Fruit fly (Drosophila melanogaster): ENCODE data around the gene CG13308.

Gene CG13308

dm6 chr3L:8763037-8763454 lies 45.3 kb upstream of the CG13308 start (continued):
- TF ChIP-seq sim (GFP tag; IDR thresholded peaks at IDR 0.05) = no peak
- TF ChIP-seq Bgb (GFP tag; IDR thresholded peaks at IDR 0.05; ENCODE audit: partially characterized antibody) = peak; percentile 34; the same call in 1 of the 2 replicates
- no peak for TF ChIP-seq CG9215 (GFP tag; IDR thresholded peaks at IDR 0.05)
- TF ChIP-seq danr (GFP tag; IDR thresholded peaks at IDR 0.05) = no peak
- no peak for TF ChIP-seq dati (GFP tag; IDR thresholded peaks at IDR 0.05)
- TF ChIP-seq CG14014 (GFP tag; IDR thresholded peaks at IDR 0.05) = peak; percentile 54; the same call in 1 of the 2 replicates
- TF ChIP-seq pita (GFP tag; optimal IDR thresholded peaks at IDR 0.05) = no peak
- peak; percentile 73 for TF ChIP-seq ttk (GFP tag; IDR thresholded peaks at IDR 0.05)
- TF ChIP-seq CG3281 (GFP tag; optimal IDR thresholded peaks at IDR 0.05) = no peak
- TF ChIP-seq CG9727 (GFP tag; optimal IDR thresholded peaks at IDR 0.05) = no peak
- no peak for TF ChIP-seq CG12219 (GFP tag; optimal IDR thresholded peaks at IDR 0.05)
- TF ChIP-seq stwl (tag; optimal IDR thresholded peaks at IDR 0.05) = no peak
- peak; percentile 14 for TF ChIP-seq CG10462 (GFP tag; optimal IDR thresholded peaks at IDR 0.05)
- TF ChIP-seq Poxn (GFP tag; IDR thresholded peaks at IDR 0.05) = no peak
- no peak for TF ChIP-seq Trl (optimal IDR thresholded peaks at IDR 0.05)
- no peak for TF ChIP-seq Trl (GFP tag; optimal IDR thresholded peaks at IDR 0.05)
- TF ChIP-seq CG16779 (GFP tag; IDR thresholded peaks at IDR 0.05) = no peak
- peak; percentile 42 for TF ChIP-seq CG10209 (GFP tag; optimal IDR thresholded peaks at IDR 0.05)
- TF ChIP-seq CG12155 (GFP tag; optimal IDR thresholded peaks at IDR 0.05) = peak; percentile 49
- TF ChIP-seq p53 (GFP tag; optimal IDR thresholded peaks at IDR 0.05) = no peak
- TF ChIP-seq NFAT (GFP tag; IDR thresholded peaks at IDR 0.05) = peak; percentile 41; the same call in 1 of the 2 replicates
- TF ChIP-seq vvl (GFP tag; IDR thresholded peaks at IDR 0.05) = peak; percentile 75
- TF ChIP-seq CG16813 (GFP tag; IDR thresholded peaks at IDR 0.05; ENCODE audit: partially characterized antibody) = peak; percentile 40; the same call in 1 of the 3 replicates
- no peak for TF ChIP-seq CG13894 (tag; optimal IDR thresholded peaks at IDR 0.05)
- no peak for TF ChIP-seq CG2116 (GFP tag; optimal IDR thresholded peaks at IDR 0.05)
- peak; percentile 68 for TF ChIP-seq CG12769 (tag; optimal IDR thresholded peaks at IDR 0.05)
- TF ChIP-seq Stat92E (GFP tag; optimal IDR thresholded peaks at IDR 0.05) = no peak
- TF ChIP-seq CG14050 (GFP tag; IDR thresholded peaks at IDR 0.05) = peak; percentile 44; the same call in 2 of the 3 replicates
- no peak for TF ChIP-seq tup (GFP tag; optimal IDR thresholded peaks at IDR 0.05)
- no peak for TF ChIP-seq Gsc (GFP tag; IDR thresholded peaks at IDR 0.05)
- no peak for TF ChIP-seq maf-S (GFP tag; optimal IDR thresholded peaks at IDR 0.05)
- TF ChIP-seq pho (GFP tag; optimal IDR thresholded peaks at IDR 0.05) = peak; percentile 32
- peak; percentile 53; the same call in 1 of the 2 replicates for TF ChIP-seq CG32532 (GFP tag; IDR thresholded peaks at IDR 0.05)
- TF ChIP-seq gfzf (GFP tag; optimal IDR thresholded peaks at IDR 0.05) = no peak
- peak; percentile 26 for TF ChIP-seq lab (GFP tag; optimal IDR thresholded peaks at IDR 0.05)
- TF ChIP-seq Atf6 (GFP tag; IDR thresholded peaks at IDR 0.05) = peak; percentile 65; the same call in 1 of the 2 replicates
- TF ChIP-seq ssp (GFP tag; IDR thresholded peaks at IDR 0.05) = peak; percentile 43
- TF ChIP-seq chm (GFP tag; IDR thresholded peaks at IDR 0.05) = no peak; the same call in 1 of the 2 replicates
- 0 out of 2 replicates have a peak, but pooled peaks have one; percentile 44 for TF ChIP-seq CG11085 (GFP tag; IDR thresholded peaks at IDR 0.05)
- no peak for TF ChIP-seq CG1647 (GFP tag; optimal IDR thresholded peaks at IDR 0.05)
- TF ChIP-seq pzg (GFP tag; optimal IDR thresholded peaks at IDR 0.05) = no peak
- no peak for TF ChIP-seq CG2889 (GFP tag; IDR thresholded peaks at IDR 0.05)
- TF ChIP-seq CG4360 (GFP tag; IDR thresholded peaks at IDR 0.05) = no peak
- peak; percentile 23 for TF ChIP-seq grau (tag; optimal IDR thresholded peaks at IDR 0.05)
- no peak for TF ChIP-seq Opbp (GFP tag; IDR thresholded peaks at IDR 0.05; ENCODE audit: partially characterized antibody)
- no peak for TF ChIP-seq zen2 (GFP tag; IDR thresholded peaks at IDR 0.05; ENCODE audit: partially characterized antibody)
- TF ChIP-seq CG15479 (GFP tag; optimal IDR thresholded peaks at IDR 0.05) = no peak
- no peak for TF ChIP-seq Sry-β (GFP tag; optimal IDR thresholded peaks at IDR 0.05)
- TF ChIP-seq CG16863 (GFP tag; optimal IDR thresholded peaks at IDR 0.05) = peak; percentile 24
- TF ChIP-seq Mad (GFP tag; optimal IDR thresholded peaks at IDR 0.05) = no peak
- peak; percentile 66 for TF ChIP-seq lmd (GFP tag; IDR thresholded peaks at IDR 0.05)
